Worm (Caenorhabditis elegans): ENCODE data around the gene clec-88.
A peak's percentile ranks its signal among the peaks of the same experiment; 100 is the strongest.

The clec-88 gene

ce11 chrII:6346551-6347079 is 18.9 kb upstream of the clec-88 start (continued):
- peak; percentile 25 for TF ChIP-seq egl-27 (tag; optimal IDR thresholded peaks at IDR 0.05)
- TF ChIP-seq Y55F3AM.14 (GFP tag; optimal IDR thresholded peaks at IDR 0.05): peak; percentile 20
- peak; percentile 86 for TF ChIP-seq nhr-6 (tag; optimal IDR thresholded peaks at IDR 0.05)
- no peak for TF ChIP-seq ceh-82 (tag; optimal IDR thresholded peaks at IDR 0.05)
- peak; percentile 14 for TF ChIP-seq fos-1 (tag; optimal IDR thresholded peaks at IDR 0.05)
- no peak for TF ChIP-seq ztf-11 (tag; optimal IDR thresholded peaks at IDR 0.05)
- no peak for TF ChIP-seq alr-1 (tag; optimal IDR thresholded peaks at IDR 0.05)
- TF ChIP-seq ztf-1 (GFP tag; conservative IDR thresholded peaks at IDR 0.05): 0 out of 2 replicates have a peak, but pooled peaks have one; percentile 66
- TF ChIP-seq skn-1 (tag; optimal IDR thresholded peaks at IDR 0.05): peak; percentile 82
- no peak for TF ChIP-seq R02D3.7 (tag; optimal IDR thresholded peaks at IDR 0.05)
- no peak for TF ChIP-seq aly-2 (tag; optimal IDR thresholded peaks at IDR 0.05)
- TF ChIP-seq sem-4 (tag; optimal IDR thresholded peaks at IDR 0.05): no peak
- peak; percentile 95 for TF ChIP-seq ztf-4 (tag; optimal IDR thresholded peaks at IDR 0.05)
- TF ChIP-seq elt-1 (tag; optimal IDR thresholded peaks at IDR 0.05): no peak
- peak; percentile 89 for TF ChIP-seq nhr-129 (tag; optimal IDR thresholded peaks at IDR 0.05)
- no peak for TF ChIP-seq nhr-23 (tag; optimal IDR thresholded peaks at IDR 0.05)
- no peak for TF ChIP-seq ceh-16 (tag; optimal IDR thresholded peaks at IDR 0.05)
- TF ChIP-seq gmeb-1 (tag; optimal IDR thresholded peaks at IDR 0.05): peak; percentile 55
- no peak for TF ChIP-seq unc-62 (GFP tag; optimal IDR thresholded peaks at IDR 0.05)
- TF ChIP-seq blmp-1 (tag; optimal IDR thresholded peaks at IDR 0.05; ENCODE audit: insufficient read depth): peak; percentile 20

DNA sequence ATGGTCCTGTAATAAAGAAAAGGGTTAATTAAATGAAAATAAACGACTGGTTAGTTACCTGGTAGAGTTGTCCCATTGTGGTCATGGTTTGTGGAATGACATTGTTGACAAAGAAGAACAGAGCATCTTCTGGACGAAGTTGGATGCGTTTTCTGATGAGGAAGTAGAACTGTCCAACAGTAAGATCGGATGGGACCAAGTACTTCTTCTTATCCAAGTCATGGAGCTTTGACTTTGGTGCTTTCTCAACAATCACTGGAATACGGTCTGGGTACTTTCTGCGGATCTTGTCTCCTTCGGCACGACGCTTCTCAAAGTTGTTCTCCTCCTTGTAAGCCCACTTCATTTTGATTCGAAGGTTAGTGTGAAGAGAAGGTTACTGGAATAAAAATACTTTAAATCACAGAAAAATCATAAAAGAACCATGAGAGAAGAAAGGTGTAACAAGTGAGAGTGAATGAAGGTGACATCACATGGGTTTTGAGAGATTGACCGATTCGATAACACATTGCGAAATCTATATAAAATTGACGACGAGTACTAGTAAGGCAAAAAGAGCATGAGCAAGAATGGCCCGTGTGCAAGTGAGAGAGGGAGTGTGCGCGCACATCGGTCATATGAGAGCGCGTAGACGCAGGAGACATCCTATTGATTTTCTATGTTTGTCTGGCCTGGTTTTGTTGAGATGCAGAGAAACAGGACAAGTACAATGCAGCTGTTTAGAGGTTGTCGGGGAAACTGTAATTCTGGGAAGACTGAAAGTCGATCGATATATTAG is 18.0 kb upstream of the clec-88 start, which contains the start of gene lgg-1:
TSS of gene lgg-1 (minus strand) at position 379 of the 778 bp plus-strand sequence.
- no peak for TF ChIP-seq skn-1 (tag; optimal IDR thresholded peaks at IDR 0.05)
- TF ChIP-seq egl-27 (tag; optimal IDR thresholded peaks at IDR 0.05): peak; percentile 45
- no peak for TF ChIP-seq elt-1 (tag; optimal IDR thresholded peaks at IDR 0.05)
- no peak for TF ChIP-seq lin-39 (tag; optimal IDR thresholded peaks at IDR 0.05)
- no peak for TF ChIP-seq nhr-11 (tag; optimal IDR thresholded peaks at IDR 0.05)
- no peak for TF ChIP-seq ztf-1 (GFP tag; conservative IDR thresholded peaks at IDR 0.05)
- TF ChIP-seq aly-2 (tag; optimal IDR thresholded peaks at IDR 0.05): no peak
- peak; percentile 91 for TF ChIP-seq nhr-129 (tag; optimal IDR thresholded peaks at IDR 0.05)
- TF ChIP-seq blmp-1 (tag; optimal IDR thresholded peaks at IDR 0.05; ENCODE audit: insufficient read depth): peak; percentile 83
- no peak for TF ChIP-seq ztf-11 (tag; optimal IDR thresholded peaks at IDR 0.05)
- peak; percentile 50 for TF ChIP-seq nhr-21 (tag; optimal IDR thresholded peaks at IDR 0.05)
- no peak for TF ChIP-seq dmd-4 (tag; optimal IDR thresholded peaks at IDR 0.05)
- peak; percentile 15 for TF ChIP-seq lin-13 (GFP tag; optimal IDR thresholded peaks at IDR 0.05)
- TF ChIP-seq F13H6.1 (tag; optimal IDR thresholded peaks at IDR 0.05): no peak
- TF ChIP-seq mab-5 (tag; optimal IDR thresholded peaks at IDR 0.05): no peak
- no peak for TF ChIP-seq nhr-12 (tag; optimal IDR thresholded peaks at IDR 0.05)
- peak; percentile 55 for TF ChIP-seq fos-1 (tag; optimal IDR thresholded peaks at IDR 0.05)
- TF ChIP-seq nhr-10 (tag; optimal IDR thresholded peaks at IDR 0.05): no peak
- no peak for TF ChIP-seq R02D3.7 (tag; optimal IDR thresholded peaks at IDR 0.05)
- peak; percentile 51 for TF ChIP-seq sma-9 (GFP tag; optimal IDR thresholded peaks at IDR 0.05)
- no peak for TF ChIP-seq sma-9 (tag; optimal IDR thresholded peaks at IDR 0.05)
- TF ChIP-seq elt-3 (tag; optimal IDR thresholded peaks at IDR 0.05): no peak
- no peak for TF ChIP-seq snpc-4 (tag; optimal IDR thresholded peaks at IDR 0.05)
- no peak for TF ChIP-seq ceh-16 (tag; optimal IDR thresholded peaks at IDR 0.05)
- TF ChIP-seq nhr-25 (tag; optimal IDR thresholded peaks at IDR 0.05): peak; percentile 55
- TF ChIP-seq ceh-82 (tag; optimal IDR thresholded peaks at IDR 0.05): peak; percentile 28
- peak; percentile 68 for TF ChIP-seq unc-55 (GFP tag; optimal IDR thresholded peaks at IDR 0.05)
- peak; percentile 48 for TF ChIP-seq nhr-6 (tag; optimal IDR thresholded peaks at IDR 0.05)
- no peak for TF ChIP-seq gmeb-1 (tag; optimal IDR thresholded peaks at IDR 0.05)
- peak; percentile 71 for TF ChIP-seq zag-1 (tag; optimal IDR thresholded peaks at IDR 0.05)
- peak; percentile 81 for TF ChIP-seq C34F6.9 (tag; optimal IDR thresholded peaks at IDR 0.05)
- TF ChIP-seq ZK546.5 (tag; optimal IDR thresholded peaks at IDR 0.05): no peak
- TF ChIP-seq Y55F3AM.14 (GFP tag; optimal IDR thresholded peaks at IDR 0.05): peak; percentile 36
- TF ChIP-seq lin-11 (tag; optimal IDR thresholded peaks at IDR 0.05): peak; percentile 60
- peak; percentile 14 for TF ChIP-seq unc-62 (GFP tag; optimal IDR thresholded peaks at IDR 0.05)
- no peak for TF ChIP-seq mbf-1 (tag; optimal IDR thresholded peaks at IDR 0.05)
- TF ChIP-seq sem-4 (tag; optimal IDR thresholded peaks at IDR 0.05): peak; percentile 9
- no peak for TF ChIP-seq ztf-4 (tag; optimal IDR thresholded peaks at IDR 0.05)
- peak; percentile 51 for TF ChIP-seq crh-2 (tag; optimal IDR thresholded peaks at IDR 0.05)
- TF ChIP-seq sma-3 (GFP tag; optimal IDR thresholded peaks at IDR 0.05): peak; percentile 35
- TF ChIP-seq nhr-77 (tag; optimal IDR thresholded peaks at IDR 0.05): no peak
- TF ChIP-seq nhr-237 (tag; optimal IDR thresholded peaks at IDR 0.05): no peak
- peak; percentile 97 for TF ChIP-seq ama-1 (optimal IDR thresholded peaks at IDR 0.05)
- peak; percentile 36 to 59 for TF ChIP-seq lsy-2 (tag; optimal IDR thresholded peaks at IDR 0.05)
- TF ChIP-seq unc-39 (tag; optimal IDR thresholded peaks at IDR 0.05): no peak
- TF ChIP-seq mdl-1 (tag; optimal IDR thresholded peaks at IDR 0.05): peak; percentile 14 to 25
- TF ChIP-seq peb-1 (tag; optimal IDR thresholded peaks at IDR 0.05): no peak

All from whole organism, L2 larva.